ENCODE assay signal across 1 fruit fly cellular context in the genomic region with DNA sequence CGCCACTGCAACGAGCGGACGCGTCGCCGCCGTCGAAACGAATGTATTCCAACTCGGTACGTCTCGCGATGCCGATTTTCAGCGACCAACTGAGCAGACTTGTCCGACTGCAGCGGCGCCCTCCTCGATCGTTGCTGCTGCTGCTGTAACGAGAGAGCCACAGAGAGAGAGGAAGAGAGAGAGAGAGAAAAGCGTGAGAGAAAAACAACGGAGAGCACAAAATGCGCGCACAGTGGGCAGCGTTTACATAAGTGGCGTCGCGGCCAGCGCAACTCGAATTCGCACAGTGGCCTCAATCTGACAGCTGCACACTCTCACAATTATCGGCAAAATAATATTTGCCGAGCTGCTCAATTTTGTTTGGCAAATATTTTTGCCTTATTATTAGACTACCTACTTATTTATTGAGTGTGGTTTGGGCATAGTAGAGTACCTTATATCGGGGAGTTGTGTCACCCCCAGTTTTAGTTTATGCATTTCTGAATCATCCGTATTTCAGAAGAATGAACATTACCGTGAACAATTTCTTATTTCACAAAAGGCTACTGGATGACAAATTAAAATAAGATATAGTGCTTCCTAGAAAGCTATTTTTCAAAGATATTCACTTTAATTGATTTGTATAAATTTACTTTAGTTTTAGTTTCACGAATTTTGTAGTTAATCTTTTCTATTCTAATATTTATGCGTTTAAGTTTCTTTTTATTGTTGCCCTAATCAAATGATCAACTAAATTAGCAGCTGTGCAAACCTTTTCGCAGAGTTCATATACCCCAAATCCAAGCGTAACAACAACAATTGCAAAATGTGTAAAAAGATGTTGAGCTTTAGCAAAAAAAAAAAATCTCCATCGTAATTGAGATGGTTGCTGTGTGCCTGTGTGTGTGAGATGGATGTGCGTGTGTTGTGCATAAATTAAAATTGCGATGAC.
TF ChIP-seq lines count a peak whose summit lies in the region.

No protein-coding gene starts in this region.

TF ChIP-seq in whole organism, embryonic, 481 proteins besides CTCF, POLR2A, EP300 and RAD21 (continued from another document):
- TF ChIP-seq Fer3 (tag; optimal IDR thresholded peaks at IDR 0.05; lab: Kevin White, UChicago): peak; percentile 36
- TF ChIP-seq slou (GFP tag; optimal IDR thresholded peaks at IDR 0.05; lab: Kevin White, UChicago): no peak
- peak; percentile 96 for TF ChIP-seq Ets65A (GFP tag; lab: Kevin White, UChicago)
- peak; percentile 24 for TF ChIP-seq NK7.1 (GFP tag; optimal IDR thresholded peaks at IDR 0.05; lab: Kevin White, UChicago)
- TF ChIP-seq CG9215 (GFP tag; IDR thresholded peaks at IDR 0.05; lab: Robert Waterston, UW): peak; percentile 55
- TF ChIP-seq CG15514 (GFP tag; optimal IDR thresholded peaks at IDR 0.05; lab: Kevin White, UChicago): peak; percentile 37
- TF ChIP-seq BtbVII (GFP tag; optimal IDR thresholded peaks at IDR 0.05; lab: Kevin White, UChicago): peak; percentile 43
- TF ChIP-seq HmgD (GFP tag; optimal IDR thresholded peaks at IDR 0.05; lab: Kevin White, UChicago): peak; percentile 34
- TF ChIP-seq CG18262 (tag; optimal IDR thresholded peaks at IDR 0.05; lab: Kevin White, UChicago): peak; percentile 60
- TF ChIP-seq Bteb2 (GFP tag; optimal IDR thresholded peaks at IDR 0.05; lab: Kevin White, UChicago): peak; percentile 40
- no peak for TF ChIP-seq MESR4 (GFP tag; optimal IDR thresholded peaks at IDR 0.05; lab: Kevin White, UChicago)
- no peak for TF ChIP-seq inv (GFP tag; IDR thresholded peaks at IDR 0.05; lab: Robert Waterston, UW; ENCODE audit: partially characterized antibody)
- TF ChIP-seq HLH4C (GFP tag; IDR thresholded peaks at IDR 0.05; lab: Robert Waterston, UW; ENCODE audit: partially characterized antibody): 0 out of 3 replicates have a peak, but pooled peaks have one; percentile 44
- peak; percentile 65 for TF ChIP-seq zfh2 (GFP tag; optimal IDR thresholded peaks at IDR 0.05; lab: Kevin White, UChicago)
- TF ChIP-seq ERR (GFP tag; optimal IDR thresholded peaks at IDR 0.05; lab: Kevin White, UChicago): peak; percentile 63
- peak; percentile 15 for TF ChIP-seq CG15696 (tag; optimal IDR thresholded peaks at IDR 0.05; lab: Kevin White, UChicago)
- TF ChIP-seq CG34422 (GFP tag; IDR thresholded peaks at IDR 0.05; lab: Robert Waterston, UW): peak; percentile 61; the same call in 2 of the 3 replicates
- TF ChIP-seq twi (tag; optimal IDR thresholded peaks at IDR 0.05; lab: Kevin White, UChicago): no peak
- peak; percentile 42 for TF ChIP-seq gsb (GFP tag; IDR thresholded peaks at IDR 0.05; lab: Robert Waterston, UW)
- peak; percentile 34; the same call in 1 of the 2 replicates for TF ChIP-seq ssp (GFP tag; IDR thresholded peaks at IDR 0.05; lab: Robert Waterston, UW)
- peak; percentile 30 for TF ChIP-seq caup (GFP tag; optimal IDR thresholded peaks at IDR 0.05; lab: Kevin White, UChicago; ENCODE audit: severe bottlenecking)
- no peak for TF ChIP-seq CG7271 (tag; optimal IDR thresholded peaks at IDR 0.05; lab: Kevin White, UChicago)
- peak; percentile 77 for TF ChIP-seq CG4282 (GFP tag; optimal IDR thresholded peaks at IDR 0.05; lab: Kevin White, UChicago)
- peak; percentile 50 for TF ChIP-seq Max (GFP tag; optimal IDR thresholded peaks at IDR 0.05; lab: Kevin White, UChicago)
- peak; percentile 3 for TF ChIP-seq CG1792 (GFP tag; optimal IDR thresholded peaks at IDR 0.05; lab: Kevin White, UChicago)
- TF ChIP-seq CG6683 (GFP tag; optimal IDR thresholded peaks at IDR 0.05; lab: Kevin White, UChicago): peak; percentile 28
- TF ChIP-seq CG17829 (tag; optimal IDR thresholded peaks at IDR 0.05; lab: Kevin White, UChicago): peak; percentile 62
- TF ChIP-seq CG43689 (GFP tag; IDR thresholded peaks at IDR 0.05; lab: Robert Waterston, UW): no peak
- TF ChIP-seq CG13775 (GFP tag; optimal IDR thresholded peaks at IDR 0.05; lab: Kevin White, UChicago): peak; percentile 66
- TF ChIP-seq CG17328 (GFP tag; IDR thresholded peaks at IDR 0.05; lab: Robert Waterston, UW): peak; percentile 55; the same call in 1 of the 2 replicates
- no peak; the same call in 1 of the 2 replicates for TF ChIP-seq Ravus (GFP tag; IDR thresholded peaks at IDR 0.05; lab: Robert Waterston, UW)
- TF ChIP-seq E2f1 (GFP tag; IDR thresholded peaks at IDR 0.05; lab: Robert Waterston, UW): peak; percentile 54
- peak; percentile 66 for TF ChIP-seq CG12659 (GFP tag; optimal IDR thresholded peaks at IDR 0.05; lab: Kevin White, UChicago)
- TF ChIP-seq ind (GFP tag; optimal IDR thresholded peaks at IDR 0.05; lab: Kevin White, UChicago): peak; percentile 73
- peak; percentile 37 for TF ChIP-seq slp2 (GFP tag; optimal IDR thresholded peaks at IDR 0.05; lab: Kevin White, UChicago)
- TF ChIP-seq CG11456 (GFP tag; IDR thresholded peaks at IDR 0.05; lab: Robert Waterston, UW): peak; percentile 86
- TF ChIP-seq CG6765 (GFP tag; optimal IDR thresholded peaks at IDR 0.05; lab: Kevin White, UChicago): peak; percentile 34
- TF ChIP-seq sob (GFP tag; IDR thresholded peaks at IDR 0.05; lab: Robert Waterston, UW): peak; percentile 81
- TF ChIP-seq ttk (GFP tag; IDR thresholded peaks at IDR 0.05; lab: Robert Waterston, UW): peak; percentile 66
- TF ChIP-seq Nf-YC (tag; optimal IDR thresholded peaks at IDR 0.05; lab: Kevin White, UChicago): peak; percentile 43
- TF ChIP-seq CG7745 (tag; optimal IDR thresholded peaks at IDR 0.05; lab: Kevin White, UChicago): no peak
- TF ChIP-seq sqz (GFP tag; optimal IDR thresholded peaks at IDR 0.05; lab: Kevin White, UChicago): peak; percentile 33
- peak; percentile 24 for TF ChIP-seq Dad (GFP tag; optimal IDR thresholded peaks at IDR 0.05; lab: Kevin White, UChicago)
- TF ChIP-seq jumu (GFP tag; optimal IDR thresholded peaks at IDR 0.05; lab: Kevin White, UChicago): peak; percentile 44
- TF ChIP-seq Nf-YB (GFP tag; optimal IDR thresholded peaks at IDR 0.05; lab: Kevin White, UChicago): no peak
- no peak for TF ChIP-seq CG3838 (GFP tag; optimal IDR thresholded peaks at IDR 0.05; lab: Kevin White, UChicago)
- TF ChIP-seq Bdp1 (GFP tag; optimal IDR thresholded peaks at IDR 0.05; lab: Kevin White, UChicago): peak; percentile 29
- TF ChIP-seq Lpt (GFP tag; optimal IDR thresholded peaks at IDR 0.05; lab: Kevin White, UChicago): no peak
- peak; percentile 77 for TF ChIP-seq NFAT (GFP tag; IDR thresholded peaks at IDR 0.05; lab: Robert Waterston, UW)
- TF ChIP-seq CG10321 (GFP tag; IDR thresholded peaks at IDR 0.05; lab: Robert Waterston, UW): no peak
- peak; percentile 8; the same call in 1 of the 3 replicates for TF ChIP-seq CG7357 (GFP tag; IDR thresholded peaks at IDR 0.05; lab: Robert Waterston, UW)
- peak; percentile 43 for TF ChIP-seq Ssrp (tag; optimal IDR thresholded peaks at IDR 0.05; lab: Kevin White, UChicago)
- peak; percentile 58 for TF ChIP-seq Meics (GFP tag; optimal IDR thresholded peaks at IDR 0.05; lab: Kevin White, UChicago)
- peak; percentile 48 for TF ChIP-seq nerfin-1 (tag; optimal IDR thresholded peaks at IDR 0.05; lab: Kevin White, UChicago)
- TF ChIP-seq lola (GFP tag; optimal IDR thresholded peaks at IDR 0.05; lab: Kevin White, UChicago): no peak
- TF ChIP-seq fd102C (GFP tag; optimal IDR thresholded peaks at IDR 0.05; lab: Kevin White, UChicago): peak; percentile 26
- TF ChIP-seq CG12391 (tag; optimal IDR thresholded peaks at IDR 0.05; lab: Kevin White, UChicago): peak; percentile 52
- peak; percentile 53 for TF ChIP-seq Oli (tag; optimal IDR thresholded peaks at IDR 0.05; lab: Kevin White, UChicago)
- TF ChIP-seq CG8924 (tag; optimal IDR thresholded peaks at IDR 0.05; lab: Kevin White, UChicago): peak; percentile 25
- TF ChIP-seq CG15479 (GFP tag; optimal IDR thresholded peaks at IDR 0.05; lab: Kevin White, UChicago): peak; percentile 51
- TF ChIP-seq kni (GFP tag; optimal IDR thresholded peaks at IDR 0.05; lab: Kevin White, UChicago): peak; percentile 37
- TF ChIP-seq unpg (GFP tag; optimal IDR thresholded peaks at IDR 0.05; lab: Kevin White, UChicago): peak; percentile 59
- TF ChIP-seq CG15601 (tag; optimal IDR thresholded peaks at IDR 0.05; lab: Kevin White, UChicago): no peak
- TF ChIP-seq hb (GFP tag; IDR thresholded peaks at IDR 0.05; lab: Robert Waterston, UW; ENCODE audit: partially characterized antibody): no peak
- peak; percentile 39 for TF ChIP-seq Blimp-1 (GFP tag; optimal IDR thresholded peaks at IDR 0.05; lab: Kevin White, UChicago)
- peak; percentile 62 for TF ChIP-seq grau (tag; optimal IDR thresholded peaks at IDR 0.05; lab: Kevin White, UChicago)
- no peak for TF ChIP-seq sim (GFP tag; IDR thresholded peaks at IDR 0.05; lab: Robert Waterston, UW)
- peak; percentile 44 for TF ChIP-seq CG5953 (GFP tag; IDR thresholded peaks at IDR 0.05; lab: Robert Waterston, UW)
- peak; percentile 42; the same call in 1 of the 3 replicates for TF ChIP-seq B-H1 (GFP tag; IDR thresholded peaks at IDR 0.05; lab: Robert Waterston, UW)
- TF ChIP-seq CG33213 (GFP tag; optimal IDR thresholded peaks at IDR 0.05; lab: Kevin White, UChicago): peak; percentile 62
- TF ChIP-seq Six4 (GFP tag; optimal IDR thresholded peaks at IDR 0.05; lab: Kevin White, UChicago): peak; percentile 14
- peak; percentile 62 for TF ChIP-seq onecut (GFP tag; IDR thresholded peaks at IDR 0.05; lab: Robert Waterston, UW)
- TF ChIP-seq CG2199 (GFP tag; IDR thresholded peaks at IDR 0.05; lab: Robert Waterston, UW): peak; percentile 28; the same call in 1 of the 3 replicates
- no peak for TF ChIP-seq grn (GFP tag; optimal IDR thresholded peaks at IDR 0.05; lab: Kevin White, UChicago)
- TF ChIP-seq sima (GFP tag; optimal IDR thresholded peaks at IDR 0.05; lab: Kevin White, UChicago): peak; percentile 7
- TF ChIP-seq maf-S (GFP tag; optimal IDR thresholded peaks at IDR 0.05; lab: Kevin White, UChicago): peak; percentile 42
- peak; percentile 93 for TF ChIP-seq sens (GFP tag; lab: Kevin White, UChicago)
- peak; percentile 47 for TF ChIP-seq D19B (GFP tag; optimal IDR thresholded peaks at IDR 0.05; lab: Kevin White, UChicago)
- TF ChIP-seq CG32772 (GFP tag; IDR thresholded peaks at IDR 0.05; lab: Robert Waterston, UW): no peak; the same call in 1 of the 2 replicates
- no peak; the same call in 2 of the 3 replicates for TF ChIP-seq so (GFP tag; IDR thresholded peaks at IDR 0.05; lab: Robert Waterston, UW)
- 0 out of 3 replicates have a peak, but pooled peaks have one; percentile 19 for TF ChIP-seq croc (GFP tag; conservative IDR thresholded peaks at IDR 0.05; lab: Robert Waterston, UW)
- TF ChIP-seq CG13287 (GFP tag; IDR thresholded peaks at IDR 0.05; lab: Robert Waterston, UW; ENCODE audit: partially characterized antibody): no peak
- TF ChIP-seq HmgZ (tag; optimal IDR thresholded peaks at IDR 0.05; lab: Kevin White, UChicago): peak; percentile 21
- no peak for TF ChIP-seq Vsx1 (GFP tag; optimal IDR thresholded peaks at IDR 0.05; lab: Kevin White, UChicago)
- TF ChIP-seq CG5245 (GFP tag; optimal IDR thresholded peaks at IDR 0.05; lab: Kevin White, UChicago): peak; percentile 44
- peak; percentile 10 for TF ChIP-seq TFAM (GFP tag; optimal IDR thresholded peaks at IDR 0.05; lab: Kevin White, UChicago)
- TF ChIP-seq CG3407 (GFP tag; optimal IDR thresholded peaks at IDR 0.05; lab: Kevin White, UChicago): no peak
- peak; percentile 69 for TF ChIP-seq bab2 (GFP tag; optimal IDR thresholded peaks at IDR 0.05; lab: Kevin White, UChicago)
- peak; percentile 32 for TF ChIP-seq NC2β (GFP tag; optimal IDR thresholded peaks at IDR 0.05; lab: Kevin White, UChicago)
- TF ChIP-seq ato (GFP tag; IDR thresholded peaks at IDR 0.05; lab: Robert Waterston, UW; ENCODE audit: partially characterized antibody): no peak
- TF ChIP-seq cg (GFP tag; optimal IDR thresholded peaks at IDR 0.05; lab: Kevin White, UChicago): peak; percentile 54
- no peak; the same call in 1 of the 2 replicates for TF ChIP-seq nerfin-2 (GFP tag; IDR thresholded peaks at IDR 0.05; lab: Robert Waterston, UW; ENCODE audit: partially characterized antibody)
- peak; percentile 53 for TF ChIP-seq CG4424 (GFP tag; optimal IDR thresholded peaks at IDR 0.05; lab: Kevin White, UChicago)
- TF ChIP-seq Camta (GFP tag; optimal IDR thresholded peaks at IDR 0.05; lab: Kevin White, UChicago): peak; percentile 33
- TF ChIP-seq Fer1 (GFP tag; optimal IDR thresholded peaks at IDR 0.05; lab: Kevin White, UChicago): peak; percentile 20
- TF ChIP-seq Elba2 (GFP tag; optimal IDR thresholded peaks at IDR 0.05; lab: Kevin White, UChicago): no peak
- peak; percentile 86 for TF ChIP-seq HLHmδ (GFP tag; optimal IDR thresholded peaks at IDR 0.05; lab: Kevin White, UChicago)
- TF ChIP-seq CG8281 (tag; optimal IDR thresholded peaks at IDR 0.05; lab: Kevin White, UChicago): peak; percentile 14
- peak; percentile 80 for TF ChIP-seq CG14441 (GFP tag; IDR thresholded peaks at IDR 0.05; lab: Robert Waterston, UW)
- TF ChIP-seq CG2116 (GFP tag; optimal IDR thresholded peaks at IDR 0.05; lab: Kevin White, UChicago): no peak
- TF ChIP-seq HLH3B (GFP tag; IDR thresholded peaks at IDR 0.05; lab: Robert Waterston, UW): peak; percentile 57
- TF ChIP-seq CG12155 (GFP tag; optimal IDR thresholded peaks at IDR 0.05; lab: Kevin White, UChicago): peak; percentile 35
- TF ChIP-seq zen (tag; optimal IDR thresholded peaks at IDR 0.05; lab: Kevin White, UChicago): peak; percentile 30
- TF ChIP-seq CG8290 (GFP tag; optimal IDR thresholded peaks at IDR 0.05; lab: Kevin White, UChicago): no peak
- TF ChIP-seq CG8290 (tag; optimal IDR thresholded peaks at IDR 0.05; lab: Kevin White, UChicago): peak in 1 of 2 experiments; percentile 76
- no peak; the same call in 2 of the 3 replicates for TF ChIP-seq CG6175 (GFP tag; IDR thresholded peaks at IDR 0.05; lab: Robert Waterston, UW)
- peak; percentile 44 for TF ChIP-seq CG17359 (tag; optimal IDR thresholded peaks at IDR 0.05; lab: Kevin White, UChicago)
- TF ChIP-seq h (optimal IDR thresholded peaks at IDR 0.05; lab: Kevin White, UChicago): no peak
- TF ChIP-seq hkb (optimal IDR thresholded peaks at IDR 0.05; lab: Kevin White, UChicago): no peak
- peak; percentile 60 for TF ChIP-seq hkb (GFP tag; IDR thresholded peaks at IDR 0.05; lab: Robert Waterston, UW)
- peak; percentile 62 for TF ChIP-seq CG13624 (GFP tag; optimal IDR thresholded peaks at IDR 0.05; lab: Kevin White, UChicago)
